Worm (Caenorhabditis elegans): ENCODE measurements around the gene ceh-32.
A peak's percentile ranks its signal among the peaks of the same experiment; 100 is the strongest.

ceh-32 gene

ce11 chrV:11716930-11717329 is 11.7 kb upstream of the ceh-32 start:
- TF ChIP-seq nhr-11 (tag; optimal IDR thresholded peaks at IDR 0.05) (no peak), fos-1 (tag; optimal IDR thresholded peaks at IDR 0.05) (peak; percentile 36)

- TF ChIP-seq ztf-11 (tag; optimal IDR thresholded peaks at IDR 0.05) (no peak), egl-27 (tag; optimal IDR thresholded peaks at IDR 0.05) (no peak), sma-9 (GFP tag; optimal IDR thresholded peaks at IDR 0.05) (no peak), sma-9 (tag; optimal IDR thresholded peaks at IDR 0.05) (no peak), nhr-25 (tag; optimal IDR thresholded peaks at IDR 0.05) (no peak), fos-1 (tag; optimal IDR thresholded peaks at IDR 0.05) (no peak), unc-55 (GFP tag; optimal IDR thresholded peaks at IDR 0.05) (no peak), ztf-4 (tag; optimal IDR thresholded peaks at IDR 0.05) (no peak), ZK546.5 (tag; optimal IDR thresholded peaks at IDR 0.05) (no peak), unc-39 (tag; optimal IDR thresholded peaks at IDR 0.05) (no peak), nhr-10 (tag; optimal IDR thresholded peaks at IDR 0.05) (no peak), alr-1 (tag; optimal IDR thresholded peaks at IDR 0.05) (no peak), F13H6.1 (tag; optimal IDR thresholded peaks at IDR 0.05) (no peak), lin-13 (GFP tag; optimal IDR thresholded peaks at IDR 0.05) (no peak), elt-3 (tag; optimal IDR thresholded peaks at IDR 0.05) (no peak), Y55F3AM.14 (GFP tag; optimal IDR thresholded peaks at IDR 0.05) (no peak), mbf-1 (tag; optimal IDR thresholded peaks at IDR 0.05) (no peak), mdl-1 (tag; optimal IDR thresholded peaks at IDR 0.05) (no peak), ztf-1 (GFP tag; conservative IDR thresholded peaks at IDR 0.05) (no peak)
These were observed 10.6 kb upstream of the ceh-32 start, which contains the start of gene tre-3 for ce11 chrV:11715797-11716196. tre-3 (minus strand) TSS chrV:11715903.

ce11 chrV:11711751-11712150 is 6.6 kb upstream of the ceh-32 start:
- TF ChIP-seq egl-27 (tag; optimal IDR thresholded peaks at IDR 0.05) (no peak), unc-39 (tag; optimal IDR thresholded peaks at IDR 0.05) (no peak), mab-5 (tag; optimal IDR thresholded peaks at IDR 0.05) (no peak), mdl-1 (tag; optimal IDR thresholded peaks at IDR 0.05) (no peak), C34F6.9 (tag; optimal IDR thresholded peaks at IDR 0.05) (no peak), lin-11 (tag; optimal IDR thresholded peaks at IDR 0.05) (no peak), Y55F3AM.14 (GFP tag; optimal IDR thresholded peaks at IDR 0.05) (no peak), ama-1 (optimal IDR thresholded peaks at IDR 0.05) (no peak), fos-1 (tag; optimal IDR thresholded peaks at IDR 0.05) (no peak), peb-1 (tag; optimal IDR thresholded peaks at IDR 0.05) (no peak), elt-1 (tag; optimal IDR thresholded peaks at IDR 0.05) (no peak)

ce11 chrV:11706353-11706752 is 1.2 kb upstream of the ceh-32 start:
- TF ChIP-seq nhr-12 (tag; optimal IDR thresholded peaks at IDR 0.05) (no peak), Y55F3AM.14 (GFP tag; optimal IDR thresholded peaks at IDR 0.05) (no peak), mab-5 (tag; optimal IDR thresholded peaks at IDR 0.05) (no peak), nhr-6 (tag; optimal IDR thresholded peaks at IDR 0.05) (no peak), R02D3.7 (tag; optimal IDR thresholded peaks at IDR 0.05) (no peak), sma-9 (GFP tag; optimal IDR thresholded peaks at IDR 0.05) (no peak), sma-9 (tag; optimal IDR thresholded peaks at IDR 0.05) (no peak), sem-4 (tag; optimal IDR thresholded peaks at IDR 0.05) (no peak), nhr-10 (tag; optimal IDR thresholded peaks at IDR 0.05) (no peak), mdl-1 (tag; optimal IDR thresholded peaks at IDR 0.05) (no peak), blmp-1 (tag; optimal IDR thresholded peaks at IDR 0.05; ENCODE audit: insufficient read depth) (no peak), ama-1 (optimal IDR thresholded peaks at IDR 0.05) (no peak), skn-1 (tag; optimal IDR thresholded peaks at IDR 0.05) (no peak), zag-1 (tag; optimal IDR thresholded peaks at IDR 0.05) (no peak), dmd-4 (tag; optimal IDR thresholded peaks at IDR 0.05) (no peak), lin-39 (tag; optimal IDR thresholded peaks at IDR 0.05) (no peak), C34F6.9 (tag; optimal IDR thresholded peaks at IDR 0.05) (no peak), elt-1 (tag; optimal IDR thresholded peaks at IDR 0.05) (no peak), nhr-21 (tag; optimal IDR thresholded peaks at IDR 0.05) (no peak), unc-55 (GFP tag; optimal IDR thresholded peaks at IDR 0.05) (no peak)

- TF ChIP-seq lin-39 (tag; optimal IDR thresholded peaks at IDR 0.05) (no peak), nhr-11 (tag; optimal IDR thresholded peaks at IDR 0.05) (no peak), crh-2 (tag; optimal IDR thresholded peaks at IDR 0.05) (no peak), ama-1 (optimal IDR thresholded peaks at IDR 0.05) (no peak), blmp-1 (tag; optimal IDR thresholded peaks at IDR 0.05; ENCODE audit: insufficient read depth) (no peak), unc-62 (GFP tag; optimal IDR thresholded peaks at IDR 0.05) (no peak), lsy-2 (tag; optimal IDR thresholded peaks at IDR 0.05) (no peak)
These were observed 542 bp downstream of the ceh-32 start for ce11 chrV:11704658-11705057.
